Worm (Caenorhabditis elegans) whole organism, L4 larva: ENCODE results near the gene C50B6.1.

ENCODE experiments used
- D1046.2 ChIP-seq: fragments of 200-800 bp; sonication (Bioruptor generic); IDR thresholded peaks from 2 replicates; pipeline ENCODE4 v1.3.6; 2022; ENCODE audit warnings: missing genetic modification characterization, missing compliant biosample characterization
- F10B5.3 ChIP-seq: sonication (generic microtip); optimal IDR thresholded peaks from 2 replicates; lab custom pipeline; 2016; ENCODE audit warnings: mild to moderate bottlenecking, missing genetic modification characterization, missing compliant biosample characterization
- F44E2.7 ChIP-seq: fragments of 200-800 bp; sonication (Bioruptor generic); IDR thresholded peaks from 2 replicates; pipeline ENCODE4 v2.1.2; 2022; ENCODE audit warnings: missing genetic modification characterization, missing compliant biosample characterization
- R02D3.7 ChIP-seq: fragments of 150-350 bp; sonication (generic microtip); optimal IDR thresholded peaks from 3 replicates; lab custom pipeline; 2014; ENCODE audit warnings: missing biosample characterization, missing genetic modification characterization
- T20F7.1 ChIP-seq: fragments of 200-800 bp; sonication (Bioruptor generic); optimal IDR thresholded peaks from 2 replicates; lab custom pipeline; 2018; ENCODE audit warnings: mild to moderate bottlenecking, missing genetic modification characterization, missing compliant biosample characterization
- Y48G9A.11 ChIP-seq: fragments of 200-800 bp; sonication (Bioruptor generic); IDR thresholded peaks from 2 replicates; pipeline ENCODE4 v1.3.6; 2022; ENCODE audit warnings: missing genetic modification reagents, missing genetic modification characterization, missing compliant biosample characterization
- ZK546.5 ChIP-seq, 2 experiments: sonication (generic microtip); optimal IDR thresholded peaks; 2 replicates each; lab custom pipeline; 2017; ENCODE audit warnings: missing biosample characterization in 2 of 2, missing genetic modification characterization in 2 of 2
- aly-2 ChIP-seq: sonication (generic microtip); optimal IDR thresholded peaks from 2 replicates; lab custom pipeline; 2018; ENCODE audit warnings: missing biosample characterization, missing genetic modification characterization
- arid-1 ChIP-seq: fragments of 200-800 bp; sonication (Bioruptor generic); conservative IDR thresholded peaks from 2 replicates; pipeline ENCODE4 v1.3.6; 2022; ENCODE audit warnings: missing genetic modification reagents, missing genetic modification characterization, missing compliant biosample characterization
- ceh-20 ChIP-seq: fragments of 200-800 bp; sonication (Bioruptor generic); IDR thresholded peaks from 2 replicates; pipeline ENCODE4 v1.3.6; 2022; ENCODE audit warnings: missing genetic modification reagents, missing genetic modification characterization, missing compliant biosample characterization
- ceh-28 ChIP-seq: fragments of 150-350 bp; optimal IDR thresholded peaks from 2 replicates; lab custom pipeline; 2014; ENCODE audit warnings: missing biosample characterization, missing genetic modification reagents, missing genetic modification characterization
- ceh-62 ChIP-seq: sonication (generic microtip); optimal IDR thresholded peaks from 2 replicates; lab custom pipeline; 2017; ENCODE audit warnings: missing biosample characterization, missing genetic modification characterization
- ceh-82 ChIP-seq: sonication (generic microtip); optimal IDR thresholded peaks from 2 replicates; lab custom pipeline; 2017; ENCODE audit warnings: missing biosample characterization, missing genetic modification characterization
- ctbp-1 ChIP-seq: fragments of 200-800 bp; sonication (Bioruptor generic); IDR thresholded peaks from 2 replicates; pipeline ENCODE4 v1.3.6; 2022; ENCODE audit warnings: missing genetic modification reagents, missing genetic modification characterization, missing compliant biosample characterization
- daf-19 ChIP-seq: fragments of 200-800 bp; sonication (Bioruptor generic); conservative IDR thresholded peaks from 2 replicates; pipeline ENCODE4 v1.3.6; 2022; ENCODE audit warnings: missing genetic modification characterization, missing compliant biosample characterization
- daf-8 ChIP-seq: fragments of 200-800 bp; sonication (Bioruptor generic); IDR thresholded peaks from 2 replicates; pipeline ENCODE4 v1.3.6; 2022; ENCODE audit warnings: missing genetic modification characterization, missing compliant biosample characterization
- dmd-8 ChIP-seq: fragments of 200-800 bp; sonication (Bioruptor generic); IDR thresholded peaks from 2 replicates; pipeline ENCODE4 v1.3.6; 2022; ENCODE audit warnings: missing genetic modification characterization, missing compliant biosample characterization
- dmd-9 ChIP-seq: fragments of 200-800 bp; sonication (Bioruptor generic); IDR thresholded peaks from 2 replicates; pipeline ENCODE4 v1.3.6; 2022; ENCODE audit warnings: missing genetic modification reagents, missing genetic modification characterization, missing compliant biosample characterization
- dpl-1 ChIP-seq: fragments of 150-350 bp; optimal IDR thresholded peaks from 2 replicates; lab custom pipeline; 2014; ENCODE audit warnings: missing biosample characterization, missing genetic modification reagents, missing genetic modification characterization
- duxl-1 ChIP-seq: sonication (generic microtip); optimal IDR thresholded peaks from 2 replicates; lab custom pipeline; 2016; ENCODE audit warnings: mild to moderate bottlenecking, missing genetic modification characterization, moderate library complexity, missing compliant biosample characterization; ENCODE audit not compliant: poor library complexity
- egl-43 ChIP-seq: fragments of 200-800 bp; sonication (Bioruptor generic); IDR thresholded peaks from 2 replicates; pipeline ENCODE4 v1.3.6; 2022; ENCODE audit warnings: missing genetic modification reagents, missing genetic modification characterization, missing compliant biosample characterization
- hlh-11 ChIP-seq: fragments of 200-800 bp; sonication (Bioruptor generic); optimal IDR thresholded peaks from 2 replicates; lab custom pipeline; 2018; ENCODE audit warnings: mild to moderate bottlenecking, missing genetic modification characterization, missing compliant biosample characterization
- hlh-30 ChIP-seq: sonication (generic microtip); optimal IDR thresholded peaks from 2 replicates; lab custom pipeline; 2017; ENCODE audit warnings: antibody characterized with exemption, mild to moderate bottlenecking, missing genetic modification characterization, missing compliant biosample characterization; ENCODE audit not compliant: insufficient read depth
- jun-1 ChIP-seq: fragments of 150-350 bp; optimal IDR thresholded peaks from 2 replicates; lab custom pipeline; 2014; ENCODE audit warnings: missing biosample characterization, missing genetic modification reagents, missing genetic modification characterization
- lim-7 ChIP-seq: fragments of 200-800 bp; sonication (Bioruptor generic); IDR thresholded peaks from 2 replicates; pipeline ENCODE4 v1.3.6; 2022; ENCODE audit warnings: missing genetic modification characterization, missing compliant biosample characterization
- lin-1 ChIP-seq: fragments of 200-800 bp; sonication (Bioruptor generic); IDR thresholded peaks from 2 replicates; pipeline ENCODE4 v1.3.6; 2022; ENCODE audit warnings: missing genetic modification reagents, missing genetic modification characterization, missing compliant biosample characterization
- lin-39 ChIP-seq: fragments of 150-350 bp; optimal IDR thresholded peaks from 2 replicates; lab custom pipeline; 2014; ENCODE audit warnings: missing biosample characterization, missing genetic modification reagents, missing genetic modification characterization
- lir-3 ChIP-seq: sonication (generic microtip); optimal IDR thresholded peaks from 2 replicates; lab custom pipeline; 2016; ENCODE audit warnings: mild to moderate bottlenecking, missing genetic modification characterization, missing compliant biosample characterization
- madf-9 ChIP-seq: fragments of 200-800 bp; sonication (Bioruptor generic); conservative IDR thresholded peaks from 2 replicates; pipeline ENCODE4 v1.3.6; 2022; ENCODE audit warnings: missing genetic modification reagents, missing genetic modification characterization, missing compliant biosample characterization
- mdl-1 ChIP-seq, 2 experiments: fragments of 150-350 bp in 1 of 2; sonication (generic microtip) in 1 of 2; optimal IDR thresholded peaks; 2 replicates each; lab custom pipeline; 2014 to 2017; ENCODE audit warnings: missing biosample characterization in 2 of 2, missing genetic modification characterization in 2 of 2
- mdt-29 ChIP-seq: fragments of 200-800 bp; sonication (Bioruptor generic); IDR thresholded peaks from 2 replicates; pipeline ENCODE4 v1.3.6; 2022; ENCODE audit warnings: missing genetic modification reagents, missing genetic modification characterization, missing compliant biosample characterization
- mep-1 ChIP-seq: fragments of 150-350 bp; sonication (generic microtip); optimal IDR thresholded peaks from 3 replicates; lab custom pipeline; 2014; ENCODE audit warnings: missing biosample characterization, missing genetic modification characterization
- mes-2 ChIP-seq: sonication (generic microtip); optimal IDR thresholded peaks from 2 replicates; lab custom pipeline; 2016; ENCODE audit warnings: missing genotype, mild to moderate bottlenecking, missing genetic modification characterization, missing compliant biosample characterization; ENCODE audit not compliant: poor library complexity, severe bottlenecking
- mxl-2 ChIP-seq: fragments of 200-800 bp; sonication (Bioruptor generic); conservative IDR thresholded peaks from 2 replicates; pipeline ENCODE4 v1.3.6; 2022; ENCODE audit warnings: missing genetic modification reagents, missing genetic modification characterization, missing compliant biosample characterization
- mxl-3 ChIP-seq: fragments of 200-800 bp; sonication (Bioruptor generic); optimal IDR thresholded peaks from 2 replicates; lab custom pipeline; 2018; ENCODE audit warnings: mild to moderate bottlenecking, missing genetic modification characterization, missing compliant biosample characterization
- nhr-102 ChIP-seq: sonication (generic microtip); optimal IDR thresholded peaks from 2 replicates; lab custom pipeline; 2016; ENCODE audit warnings: mild to moderate bottlenecking, missing genetic modification characterization, moderate library complexity, missing compliant biosample characterization
- nhr-11 ChIP-seq: fragments of 150-350 bp; optimal IDR thresholded peaks from 2 replicates; lab custom pipeline; 2014; ENCODE audit warnings: missing biosample characterization, missing genetic modification characterization
- nhr-237 ChIP-seq: sonication (generic microtip); optimal IDR thresholded peaks from 2 replicates; lab custom pipeline; 2017; ENCODE audit warnings: missing biosample characterization, missing genetic modification characterization
- nhr-41 ChIP-seq: fragments of 200-800 bp; sonication (Bioruptor generic); IDR thresholded peaks from 2 replicates; pipeline ENCODE4 v1.3.6; 2022; ENCODE audit warnings: missing genetic modification reagents, missing genetic modification characterization, missing compliant biosample characterization
- nhr-48 ChIP-seq: sonication (generic microtip); optimal IDR thresholded peaks from 2 replicates; lab custom pipeline; 2016; ENCODE audit warnings: mild to moderate bottlenecking, missing genetic modification characterization, missing compliant biosample characterization
- php-3 ChIP-seq: fragments of 200-800 bp; sonication (Bioruptor generic); IDR thresholded peaks from 2 replicates; pipeline ENCODE4 v1.3.6; 2022; ENCODE audit warnings: missing genetic modification reagents, missing genetic modification characterization, missing compliant biosample characterization
- pqm-1 ChIP-seq: sonication (generic microtip); optimal IDR thresholded peaks from 2 replicates; lab custom pipeline; 2017; ENCODE audit warnings: missing biosample characterization, missing genetic modification characterization
- rbr-2 ChIP-seq: sonication (generic microtip); optimal IDR thresholded peaks from 2 replicates; lab custom pipeline; 2016; ENCODE audit warnings: missing genotype, missing genetic modification characterization, missing compliant biosample characterization
- sdz-12 ChIP-seq: fragments of 200-800 bp; sonication (Bioruptor generic); optimal IDR thresholded peaks from 2 replicates; lab custom pipeline; 2018; ENCODE audit warnings: mild to moderate bottlenecking, missing genetic modification characterization, missing compliant biosample characterization
- skn-1 ChIP-seq: fragments of 150-350 bp; optimal IDR thresholded peaks from 2 replicates; lab custom pipeline; 2014; ENCODE audit warnings: missing biosample characterization, missing genetic modification characterization
- snpc-1.2 ChIP-seq: fragments of 200-800 bp; sonication (Bioruptor generic); IDR thresholded peaks from 2 replicates; pipeline ENCODE4 v1.3.6; 2022; ENCODE audit warnings: missing genetic modification reagents, missing genetic modification characterization, missing compliant biosample characterization
- spr-3 ChIP-seq: fragments of 200-800 bp; sonication (Bioruptor generic); optimal IDR thresholded peaks from 2 replicates; lab custom pipeline; 2018; ENCODE audit warnings: mild to moderate bottlenecking, missing genetic modification characterization, missing compliant biosample characterization
- unc-130 ChIP-seq: sonication (generic microtip); optimal IDR thresholded peaks from 2 replicates; lab custom pipeline; 2016; ENCODE audit warnings: missing genetic modification reagents, missing genetic modification characterization, missing compliant biosample characterization
- zfp-2 ChIP-seq: sonication (generic microtip); optimal IDR thresholded peaks from 2 replicates; lab custom pipeline; 2016; ENCODE audit warnings: mild to moderate bottlenecking, missing genetic modification characterization, missing compliant biosample characterization
- zfp-3 ChIP-seq: fragments of 200-800 bp; sonication (Bioruptor generic); conservative IDR thresholded peaks from 2 replicates; pipeline ENCODE4 v1.3.6; 2022; ENCODE audit warnings: missing genetic modification reagents, missing genetic modification characterization, missing compliant biosample characterization
- zip-2 ChIP-seq: fragments of 150-350 bp; optimal IDR thresholded peaks from 2 replicates; lab custom pipeline; 2014; ENCODE audit warnings: missing biosample characterization, missing genetic modification characterization
- ztf-11 ChIP-seq: fragments of 150-350 bp; optimal IDR thresholded peaks from 2 replicates; lab custom pipeline; 2014; ENCODE audit warnings: missing biosample characterization, missing genetic modification characterization
- ztf-7 ChIP-seq: fragments of 150-350 bp; optimal IDR thresholded peaks from 2 replicates; lab custom pipeline; 2014; ENCODE audit warnings: missing biosample characterization, missing genetic modification characterization

Gene C50B6.1

ce11 chrV:13269228-13269630 is 39.5 kb upstream of the C50B6.1 start:
- TF ChIP-seq duxl-1 (tag; lab: Kevin White, UChicago) (no peak), F44E2.7 (no peak), spr-3 (no peak), unc-130 (GFP tag; lab: Kevin White, UChicago) (no peak), zip-2 (tag; lab: Kevin White, UChicago) (no peak), zfp-3 (no peak), daf-19 (GFP tag; lab: Robert Waterston, UW) (no peak), lim-7 (GFP tag; lab: Robert Waterston, UW) (no peak), Y48G9A.11 (no peak), dpl-1 (GFP tag; lab: Kevin White, UChicago) (no peak), madf-9 (GFP tag; lab: Robert Waterston, UW) (no peak), mdt-29 (GFP tag; lab: Robert Waterston, UW) (0 out of 2 replicates have a peak, but pooled peaks have one; percentile 46), ctbp-1 (GFP tag; lab: Robert Waterston, UW) (no peak), mxl-2 (GFP tag; lab: Robert Waterston, UW) (no peak), rbr-2 (tag; lab: Kevin White, UChicago) (no peak), ceh-20 (no peak), mes-2 (tag; lab: Kevin White, UChicago) (peak; percentile 21), skn-1 (no peak), php-3 (GFP tag; lab: Robert Waterston, UW) (peak; percentile 80; the same call in 1 of the 2 replicates), ztf-11 (tag; lab: Kevin White, UChicago) (no peak), dmd-8 (GFP tag; lab: Robert Waterston, UW) (no peak), ZK546.5 (tag; optimal IDR thresholded peaks at IDR 0.05; lab: Kevin White, UChicago) (no peak), snpc-1.2 (GFP tag; lab: Robert Waterston, UW) (no peak), D1046.2 (GFP tag; lab: Robert Waterston, UW) (no peak), F10B5.3 (tag; lab: Kevin White, UChicago) (no peak), egl-43 (GFP tag; lab: Robert Waterston, UW) (no peak), ceh-82 (tag; lab: Kevin White, UChicago) (no peak), aly-2 (tag; lab: Kevin White, UChicago) (no peak), arid-1 (GFP tag; lab: Robert Waterston, UW) (no peak), zfp-2 (tag; lab: Kevin White, UChicago) (no peak), lin-39 (tag; lab: Kevin White, UChicago) (no peak), jun-1 (tag; lab: Kevin White, UChicago) (peak; percentile 41), ceh-62 (tag; lab: Kevin White, UChicago) (no peak), nhr-237 (no peak), mdl-1 (tag; optimal IDR thresholded peaks at IDR 0.05; lab: Kevin White, UChicago) (no peak), lin-1 (GFP tag; lab: Robert Waterston, UW) (peak; percentile 66; the same call in 1 of the 2 replicates), nhr-102 (tag; lab: Kevin White, UChicago) (peak; percentile 86), nhr-48 (tag; lab: Kevin White, UChicago) (peak; percentile 81), nhr-11 (tag; lab: Kevin White, UChicago) (no peak), mep-1 (tag; lab: Kevin White, UChicago) (no peak), ztf-7 (tag; lab: Kevin White, UChicago) (peak; percentile 22), daf-8 (no peak), dmd-9 (GFP tag; lab: Robert Waterston, UW) (no peak), R02D3.7 (tag; lab: Kevin White, UChicago) (no peak), lir-3 (tag; lab: Kevin White, UChicago) (no peak), sdz-12 (GFP tag; lab: Kevin White, UChicago) (no peak), ceh-28 (tag; lab: Kevin White, UChicago) (no peak), mxl-3 (GFP tag; lab: Kevin White, UChicago) (no peak), pqm-1 (peak; percentile 81), nhr-41 (no peak), T20F7.1 (GFP tag; lab: Kevin White, UChicago) (peak; percentile 39), hlh-30 (tag; lab: Kevin White, UChicago) (peak; percentile 80), hlh-11 (tag; lab: Kevin White, UChicago) (peak; percentile 85)
